Fruit fly (Drosophila melanogaster) whole organism, embryonic: ENCODE measurements around the gene Papss.
A peak's percentile ranks its signal among the peaks of the same experiment; 100 is the strongest.

Source experiments
- CG16779 ChIP-seq: fragments of 200-800 bp; sonication (Bioruptor generic); IDR thresholded peaks from 2 replicates; pipeline ENCODE4 v1.3.6; 2022; ENCODE audit warnings: missing biosample characterization, missing genetic modification characterization
- D19B ChIP-seq: fragments of 200-800 bp; sonication (Bioruptor generic); optimal IDR thresholded peaks from 2 replicates; lab custom pipeline; 2017; ENCODE audit warnings: missing biosample characterization, mild to moderate bottlenecking, missing genetic modification characterization
- Max ChIP-seq: fragments of 200-800 bp; sonication (Bioruptor generic); optimal IDR thresholded peaks from 2 replicates; lab custom pipeline; 2016; ENCODE audit warnings: missing biosample characterization, mild to moderate bottlenecking, missing genetic modification characterization
- Rx ChIP-seq: fragments of 200-800 bp; sonication (Bioruptor generic); IDR thresholded peaks from 2 replicates; pipeline ENCODE4 v1.3.6; 2022; ENCODE audit warnings: missing biosample characterization, missing genetic modification characterization
- bbx ChIP-seq: fragments of 200-800 bp; sonication (Bioruptor generic); IDR thresholded peaks from 2 replicates; pipeline ENCODE4 v1.3.6; 2022; ENCODE audit warnings: missing biosample characterization, missing genetic modification characterization; ENCODE audit not compliant: partially characterized antibody
- br ChIP-seq: fragments of >200 bp; optimal IDR thresholded peaks from 2 replicates; lab custom pipeline; 2017
- chinmo ChIP-seq: fragments of 200-800 bp; sonication (Bioruptor generic); IDR thresholded peaks from 4 replicates; pipeline ENCODE4 v1.3.6; 2022; ENCODE audit warnings: missing biosample characterization, missing genetic modification characterization; ENCODE audit not compliant: partially characterized antibody
- dysf ChIP-seq: fragments of 200-800 bp; sonication (Bioruptor generic); IDR thresholded peaks from 3 replicates; pipeline ENCODE4 v1.3.6; 2022; ENCODE audit warnings: missing biosample characterization, missing genetic modification characterization
- gem ChIP-seq: fragments of 200-800 bp; sonication (Bioruptor generic); optimal IDR thresholded peaks from 2 replicates; lab custom pipeline; 2019; ENCODE audit warnings: missing biosample characterization, mild to moderate bottlenecking, missing genetic modification characterization, moderate library complexity
- h ChIP-seq: fragments of >200 bp; optimal IDR thresholded peaks from 2 replicates; lab custom pipeline; 2017
- hbn ChIP-seq: fragments of 200-800 bp; sonication (Bioruptor generic); IDR thresholded peaks from 2 replicates; pipeline ENCODE4 v1.3.6; 2022; ENCODE audit warnings: missing biosample characterization, missing genetic modification characterization; ENCODE audit not compliant: partially characterized antibody
- lov ChIP-seq, 2 experiments: fragments of 200-800 bp in 1 of 2; fragments of >200 bp in 1 of 2; sonication (Bioruptor generic) in 1 of 2; IDR thresholded peaks in 1 of 2; optimal IDR thresholded peaks in 1 of 2; 2 replicates in 1 of 2; 3 replicates in 1 of 2; pipeline versions ENCODE4 v1.3.6 to Lab custom; 2017 to 2022; ENCODE audit warnings: missing biosample characterization in 1 of 2, missing genetic modification characterization in 1 of 2
- run ChIP-seq: fragments of 200-800 bp; sonication (Bioruptor generic); optimal IDR thresholded peaks from 3 replicates; lab custom pipeline; 2018; ENCODE audit warnings: missing biosample characterization, mild to moderate bottlenecking, missing genetic modification characterization
- stc ChIP-seq: fragments of 200-800 bp; sonication (Bioruptor generic); IDR thresholded peaks from 2 replicates; pipeline ENCODE4 v1.3.6; 2022; ENCODE audit warnings: missing biosample characterization, missing genetic modification characterization

DNA sequence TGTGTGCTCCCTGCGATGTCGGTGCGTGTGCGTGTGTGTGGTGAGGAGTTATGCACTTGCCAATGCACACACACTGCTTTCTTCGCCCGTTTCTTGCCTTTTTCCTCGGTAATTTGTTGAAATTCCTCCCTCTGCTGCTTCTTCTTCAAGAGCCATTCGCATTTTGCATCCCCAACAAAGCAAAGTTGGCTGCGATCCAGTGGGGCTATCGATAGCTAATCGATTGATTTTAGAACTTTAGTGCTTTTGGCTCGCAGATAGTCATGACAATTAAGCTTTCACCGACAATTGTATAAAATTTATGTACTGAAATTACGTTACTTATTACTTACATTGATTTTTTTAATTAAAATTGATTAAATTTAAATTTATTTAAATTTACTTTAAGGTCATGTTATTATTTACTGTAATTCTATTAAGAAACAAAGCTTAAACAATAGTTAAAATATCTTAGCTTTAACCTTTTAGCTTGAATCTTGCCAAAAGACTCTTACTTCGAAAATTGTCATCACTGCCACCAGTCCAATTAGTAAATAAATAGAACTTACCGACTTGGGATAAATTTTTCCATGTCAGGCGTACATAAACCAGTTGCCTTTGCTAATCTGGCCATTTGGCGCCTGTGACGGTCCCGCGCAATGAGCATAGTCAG is 10.8 kb upstream of the Papss start, which contains the start of the genes trc and CG32221:
- no peak for TF ChIP-seq run (tag; lab: Kevin White, UChicago)
- TF ChIP-seq h = no peak
- peak; percentile 81 for TF ChIP-seq bbx
- TF ChIP-seq hbn (GFP tag; lab: Robert Waterston, UW) = peak; percentile 40; the same call in 1 of the 2 replicates
- TF ChIP-seq stc (GFP tag; lab: Robert Waterston, UW) = 0 out of 2 replicates have a peak, but pooled peaks have one; percentile 23
- TF ChIP-seq chinmo (GFP tag; lab: Robert Waterston, UW) = no peak
- TF ChIP-seq gem (tag; lab: Kevin White, UChicago) = no peak
- TF ChIP-seq br (lab: Kevin White, UChicago) = no peak
- TF ChIP-seq Rx (GFP tag; lab: Robert Waterston, UW) = peak; percentile 59
- no peak for TF ChIP-seq D19B (GFP tag; lab: Kevin White, UChicago)
- peak; percentile 1 for TF ChIP-seq Max (GFP tag; lab: Kevin White, UChicago)
- TF ChIP-seq dysf (GFP tag; lab: Robert Waterston, UW) = peak; percentile 25; the same call in 1 of the 3 replicates
- TF ChIP-seq CG16779 (GFP tag; lab: Robert Waterston, UW) = no peak
- no peak for TF ChIP-seq lov (optimal IDR thresholded peaks at IDR 0.05; lab: Kevin White, UChicago)
- TF ChIP-seq lov (GFP tag; IDR thresholded peaks at IDR 0.05; lab: Robert Waterston, UW) = 0 out of 3 replicates have a peak, but pooled peaks have one; percentile 41
